Fruit fly (Drosophila melanogaster) whole organism, prepupa: ENCODE results near the gene Cyp4ac3.

ENCODE experiments used
- CG10631 ChIP-seq: fragments of 200-800 bp; sonication (Bioruptor generic); optimal IDR thresholded peaks from 2 replicates; lab custom pipeline; 2016; ENCODE audit warnings: missing biosample characterization, missing genetic modification characterization
- CG11762 ChIP-seq: fragments of 200-800 bp; sonication (Bioruptor generic); optimal IDR thresholded peaks from 3 replicates; lab custom pipeline; 2016; ENCODE audit warnings: missing biosample characterization, missing genetic modification characterization; ENCODE audit not compliant: insufficient read depth
- CG11902 ChIP-seq: fragments of 200-800 bp; sonication (Bioruptor generic); optimal IDR thresholded peaks from 3 replicates; lab custom pipeline; 2016; ENCODE audit warnings: missing biosample characterization, missing genetic modification characterization
- CG1621 ChIP-seq: fragments of 200-800 bp; sonication (Bioruptor generic); optimal IDR thresholded peaks from 3 replicates; lab custom pipeline; 2018; ENCODE audit warnings: missing biosample characterization, mild to moderate bottlenecking, missing genetic modification characterization
- CG31627 ChIP-seq: fragments of 200-800 bp; sonication (Bioruptor generic); optimal IDR thresholded peaks from 3 replicates; lab custom pipeline; 2016; ENCODE audit warnings: missing biosample characterization, missing genetic modification characterization
- CG32006 ChIP-seq: fragments of 200-800 bp; sonication (Bioruptor generic); optimal IDR thresholded peaks from 3 replicates; lab custom pipeline; 2017; ENCODE audit warnings: missing biosample characterization, mild to moderate bottlenecking, missing genetic modification characterization
- CG34406 ChIP-seq: fragments of 200-800 bp; sonication (Bioruptor generic); optimal IDR thresholded peaks from 3 replicates; lab custom pipeline; 2016; ENCODE audit warnings: missing biosample characterization, missing genetic modification characterization
- CG3919 ChIP-seq: fragments of 200-800 bp; sonication (Bioruptor generic); optimal IDR thresholded peaks from 3 replicates; lab custom pipeline; 2016; ENCODE audit warnings: missing biosample characterization, missing genetic modification characterization
- CG4318 ChIP-seq: fragments of 200-800 bp; sonication (Bioruptor generic); optimal IDR thresholded peaks from 3 replicates; lab custom pipeline; 2017; ENCODE audit warnings: missing biosample characterization, mild to moderate bottlenecking, missing genetic modification characterization
- CG6163 ChIP-seq: fragments of 200-800 bp; sonication (Bioruptor generic); IDR thresholded peaks from 3 replicates; pipeline ENCODE4 v1.3.6; 2022; ENCODE audit warnings: missing biosample characterization, missing genetic modification characterization
- CG6792 ChIP-seq: fragments of 200-800 bp; sonication (Bioruptor generic); optimal IDR thresholded peaks from 3 replicates; lab custom pipeline; 2016; ENCODE audit warnings: missing biosample characterization, missing genetic modification characterization
- CG7368 ChIP-seq: fragments of 200-800 bp; sonication (Bioruptor generic); optimal IDR thresholded peaks from 3 replicates; lab custom pipeline; 2016; ENCODE audit warnings: missing biosample characterization, missing genetic modification characterization
- CG8119 ChIP-seq: fragments of 200-800 bp; sonication (Bioruptor generic); IDR thresholded peaks from 3 replicates; pipeline ENCODE4 v1.3.6; 2022; ENCODE audit warnings: missing biosample characterization, missing genetic modification characterization
- CG8319 ChIP-seq: fragments of 200-800 bp; sonication (Bioruptor generic); optimal IDR thresholded peaks from 3 replicates; lab custom pipeline; 2016; ENCODE audit warnings: missing biosample characterization, missing genetic modification characterization
- CG8632 ChIP-seq: fragments of 200-800 bp; sonication (Bioruptor generic); optimal IDR thresholded peaks from 3 replicates; lab custom pipeline; 2016; ENCODE audit warnings: missing biosample characterization, missing genetic modification characterization
- CG9139 ChIP-seq: fragments of 200-800 bp; sonication (Bioruptor generic); optimal IDR thresholded peaks from 3 replicates; lab custom pipeline; 2017; ENCODE audit warnings: missing biosample characterization, mild to moderate bottlenecking, missing genetic modification characterization
- Eip75B ChIP-seq: fragments of 200-800 bp; sonication (Bioruptor generic); optimal IDR thresholded peaks from 3 replicates; lab custom pipeline; 2016; ENCODE audit warnings: missing biosample characterization, missing genetic modification characterization
- Eip93F ChIP-seq: fragments of 200-800 bp; sonication (Bioruptor generic); optimal IDR thresholded peaks from 2 replicates; lab custom pipeline; 2016; ENCODE audit warnings: missing biosample characterization, mild to moderate bottlenecking, missing genetic modification characterization
- Ets96B ChIP-seq: fragments of 200-800 bp; optimal IDR thresholded peaks from 2 replicates; lab custom pipeline; 2019; ENCODE audit warnings: missing biosample characterization, mild to moderate bottlenecking, missing genetic modification characterization, moderate library complexity
- Gug ChIP-seq: fragments of 200-800 bp; sonication (Bioruptor generic); IDR thresholded peaks from 2 replicates; pipeline ENCODE4 v1.3.6; 2022; ENCODE audit warnings: missing biosample characterization, missing genetic modification characterization
- Hr38 ChIP-seq: sonication (Bioruptor generic); optimal IDR thresholded peaks from 2 replicates; lab custom pipeline; 2016; ENCODE audit warnings: missing biosample characterization, missing genetic modification characterization
- Hr39 ChIP-seq: fragments of 200-800 bp; sonication (Bioruptor generic); optimal IDR thresholded peaks from 2 replicates; lab custom pipeline; 2016; ENCODE audit warnings: missing biosample characterization, missing genetic modification characterization
- Met ChIP-seq: fragments of 200-800 bp; sonication (Bioruptor generic); optimal IDR thresholded peaks from 3 replicates; lab custom pipeline; 2016; ENCODE audit warnings: missing biosample characterization, missing genetic modification characterization
- Smox ChIP-seq: fragments of 200-800 bp; sonication (Bioruptor generic); optimal IDR thresholded peaks from 3 replicates; lab custom pipeline; 2016; ENCODE audit warnings: missing biosample characterization, missing genetic modification characterization
- Sox102F ChIP-seq: fragments of 200-800 bp; sonication (Bioruptor generic); optimal IDR thresholded peaks from 2 replicates; lab custom pipeline; 2016; ENCODE audit warnings: missing biosample characterization, mild to moderate bottlenecking, missing genetic modification characterization
- Sox14 ChIP-seq: fragments of 200-800 bp; sonication (Bioruptor generic); optimal IDR thresholded peaks from 3 replicates; lab custom pipeline; 2016; ENCODE audit warnings: missing biosample characterization, missing genetic modification characterization
- Sox15 ChIP-seq: fragments of 200-800 bp; sonication (Bioruptor generic); optimal IDR thresholded peaks from 3 replicates; lab custom pipeline; 2016; ENCODE audit warnings: missing biosample characterization, missing genetic modification characterization
- achi ChIP-seq: fragments of 200-800 bp; sonication (Bioruptor generic); optimal IDR thresholded peaks from 3 replicates; lab custom pipeline; 2016; ENCODE audit warnings: missing biosample characterization, missing genetic modification characterization
- acj6 ChIP-seq: fragments of 200-800 bp; sonication (Bioruptor generic); optimal IDR thresholded peaks from 3 replicates; lab custom pipeline; 2016; ENCODE audit warnings: missing biosample characterization, missing genetic modification characterization
- cyc ChIP-seq: fragments of 200-800 bp; sonication (Bioruptor generic); optimal IDR thresholded peaks from 3 replicates; lab custom pipeline; 2016; ENCODE audit warnings: missing biosample characterization, missing genetic modification characterization
- dsx ChIP-seq: fragments of 200-800 bp; optimal IDR thresholded peaks from 3 replicates; lab custom pipeline; 2019; ENCODE audit warnings: missing biosample characterization, mild to moderate bottlenecking, missing genetic modification characterization, moderate library complexity; ENCODE audit not compliant: poor library complexity, severe bottlenecking
- eg ChIP-seq: fragments of 200-800 bp; sonication (Bioruptor generic); IDR thresholded peaks from 3 replicates; pipeline ENCODE4 v1.3.6; 2022; ENCODE audit warnings: missing biosample characterization, missing genetic modification characterization
- esn ChIP-seq: fragments of 200-800 bp; sonication (Bioruptor generic); optimal IDR thresholded peaks from 2 replicates; lab custom pipeline; 2016; ENCODE audit warnings: missing biosample characterization, mild to moderate bottlenecking, missing genetic modification characterization, moderate library complexity
- fd59A ChIP-seq: fragments of 200-800 bp; sonication (Bioruptor generic); optimal IDR thresholded peaks from 2 replicates; lab custom pipeline; 2017; ENCODE audit warnings: missing biosample characterization, mild to moderate bottlenecking, missing genetic modification characterization, missing genetic modification reagents
- fd85E ChIP-seq: fragments of 200-800 bp; sonication (Bioruptor generic); optimal IDR thresholded peaks from 3 replicates; lab custom pipeline; 2016; ENCODE audit warnings: missing biosample characterization, missing genetic modification characterization
- fkh ChIP-seq: fragments of 200-800 bp; sonication (Bioruptor generic); optimal IDR thresholded peaks from 3 replicates; lab custom pipeline; 2017; ENCODE audit warnings: missing biosample characterization, mild to moderate bottlenecking, missing genetic modification characterization, moderate library complexity
- lz ChIP-seq: fragments of 200-800 bp; sonication (Bioruptor generic); optimal IDR thresholded peaks from 3 replicates; lab custom pipeline; 2016; ENCODE audit warnings: missing biosample characterization, missing genetic modification characterization
- net ChIP-seq: fragments of 200-800 bp; sonication (Bioruptor generic); optimal IDR thresholded peaks from 3 replicates; lab custom pipeline; 2016; ENCODE audit warnings: missing biosample characterization, missing genetic modification characterization
- salr ChIP-seq, 2 experiments: fragments of 200-800 bp; sonication (Bioruptor generic); optimal IDR thresholded peaks; 3 replicates each; lab custom pipeline; 2016 to 2018; ENCODE audit warnings: missing biosample characterization in 2 of 2, missing genetic modification characterization in 2 of 2, mild to moderate bottlenecking in 1 of 2
- svp ChIP-seq: fragments of 200-800 bp; sonication (Bioruptor generic); peaks from one replicate; lab custom pipeline; 2016; ENCODE audit warnings: missing biosample characterization, missing genetic modification characterization
- topi ChIP-seq: fragments of 200-800 bp; sonication (Bioruptor generic); optimal IDR thresholded peaks from 3 replicates; lab custom pipeline; 2016; ENCODE audit warnings: missing biosample characterization, missing genetic modification characterization

Gene Cyp4ac3

dm6 chr2L:5290530-5290929, 22.2 kb downstream of the Cyp4ac3 start (continued):
- peak; percentile 39 for TF ChIP-seq acj6 (GFP tag; lab: Kevin White, UChicago)
- TF ChIP-seq Gug (GFP tag; lab: Robert Waterston, UW) = no peak
- TF ChIP-seq CG3919 (GFP tag; lab: Kevin White, UChicago) = no peak
- no peak for TF ChIP-seq salr (GFP tag; optimal IDR thresholded peaks at IDR 0.05; lab: Kevin White, UChicago)
- peak; percentile 15 for TF ChIP-seq CG10631 (GFP tag; lab: Kevin White, UChicago)
- no peak for TF ChIP-seq CG8319
- peak; percentile 38 for TF ChIP-seq CG31627 (GFP tag; lab: Kevin White, UChicago)
- no peak for TF ChIP-seq CG11902 (GFP tag; lab: Kevin White, UChicago)
- peak; percentile 35 for TF ChIP-seq Hr39 (GFP tag; lab: Kevin White, UChicago)
- no peak for TF ChIP-seq Hr38 (GFP tag; lab: Kevin White, UChicago)
- no peak for TF ChIP-seq CG32006 (GFP tag; lab: Kevin White, UChicago)
- no peak for TF ChIP-seq svp (GFP tag; lab: Kevin White, UChicago)
- TF ChIP-seq Sox102F = peak; percentile 9
- TF ChIP-seq lz = peak; percentile 27
- no peak for TF ChIP-seq fd85E
- no peak for TF ChIP-seq net (GFP tag; lab: Kevin White, UChicago)
- no peak for TF ChIP-seq fkh (GFP tag; lab: Kevin White, UChicago)
- TF ChIP-seq Eip75B = no peak
- peak; percentile 16 for TF ChIP-seq CG8632
- no peak for TF ChIP-seq CG8119 (GFP tag; lab: Robert Waterston, UW)
- TF ChIP-seq CG1621 = no peak
- TF ChIP-seq CG34406 (GFP tag; lab: Kevin White, UChicago) = no peak

- TF ChIP-seq eg (GFP tag; lab: Robert Waterston, UW) (no peak), fd85E (no peak), Eip93F (GFP tag; lab: Kevin White, UChicago) (peak; percentile 75), Smox (no peak), Gug (GFP tag; lab: Robert Waterston, UW) (no peak), esn (GFP tag; lab: Kevin White, UChicago) (no peak), CG6792 (no peak), svp (GFP tag; lab: Kevin White, UChicago) (peak; percentile 93), CG10631 (GFP tag; lab: Kevin White, UChicago) (no peak), lz (no peak), Hr39 (GFP tag; lab: Kevin White, UChicago) (no peak), Ets96B (tag; lab: Kevin White, UChicago) (no peak), dsx (GFP tag; lab: Kevin White, UChicago) (no peak), CG9139 (GFP tag; lab: Kevin White, UChicago) (no peak), Met (GFP tag; lab: Kevin White, UChicago) (peak; percentile 21), achi (no peak), CG11762 (GFP tag; lab: Kevin White, UChicago) (no peak), fd59A (GFP tag; lab: Kevin White, UChicago) (no peak), cyc (no peak), CG7368 (GFP tag; lab: Kevin White, UChicago) (no peak), CG1621 (no peak), CG4318 (GFP tag; lab: Kevin White, UChicago) (no peak), topi (GFP tag; lab: Kevin White, UChicago) (no peak), Sox14 (peak; percentile 64), CG6163 (GFP tag; lab: Robert Waterston, UW) (no peak), fkh (GFP tag; lab: Kevin White, UChicago) (peak; percentile 58), Sox15 (no peak)
Observed at dm6 chr2L:5291195-5291594, 22.9 kb downstream of the Cyp4ac3 start.
